Worm (Caenorhabditis elegans) whole organism, L4 larva: Measurements from ENCODE around the gene T03F6.6.

Experiments
- D1046.2 ChIP-seq: fragments of 200-800 bp; sonication (Bioruptor generic); IDR thresholded peaks from 2 replicates; pipeline ENCODE4 v1.3.6; 2022; ENCODE audit warnings: missing genetic modification characterization, missing compliant biosample characterization
- F37D6.2 ChIP-seq: sonication (generic microtip); optimal IDR thresholded peaks from 2 replicates; lab custom pipeline; 2016; ENCODE audit warnings: mild to moderate bottlenecking, missing genetic modification characterization, missing compliant biosample characterization
- ceh-82 ChIP-seq: sonication (generic microtip); optimal IDR thresholded peaks from 2 replicates; lab custom pipeline; 2017; ENCODE audit warnings: missing biosample characterization, missing genetic modification characterization
- daf-16 ChIP-seq, 3 experiments: sonication (generic microtip); optimal IDR thresholded peaks; 2 replicates each; lab custom pipeline; 2016 to 2017; ENCODE audit warnings: missing genetic modification characterization in 3 of 3, missing genetic modification reagents in 3 of 3, mild to moderate bottlenecking in 2 of 3, missing compliant biosample characterization in 2 of 3, missing biosample characterization in 1 of 3, moderate library complexity in 1 of 3
- daf-19 ChIP-seq: fragments of 200-800 bp; sonication (Bioruptor generic); conservative IDR thresholded peaks from 2 replicates; pipeline ENCODE4 v1.3.6; 2022; ENCODE audit warnings: missing genetic modification characterization, missing compliant biosample characterization
- hmg-1.1 ChIP-seq: fragments of 200-800 bp; sonication (Bioruptor generic); IDR thresholded peaks from 2 replicates; pipeline ENCODE4 v1.3.6; 2022; ENCODE audit warnings: missing genetic modification reagents, missing genetic modification characterization, missing compliant biosample characterization
- lin-1 ChIP-seq: fragments of 200-800 bp; sonication (Bioruptor generic); IDR thresholded peaks from 2 replicates; pipeline ENCODE4 v1.3.6; 2022; ENCODE audit warnings: missing genetic modification reagents, missing genetic modification characterization, missing compliant biosample characterization
- lir-3 ChIP-seq: sonication (generic microtip); optimal IDR thresholded peaks from 2 replicates; lab custom pipeline; 2016; ENCODE audit warnings: mild to moderate bottlenecking, missing genetic modification characterization, missing compliant biosample characterization
- nhr-41 ChIP-seq: fragments of 200-800 bp; sonication (Bioruptor generic); IDR thresholded peaks from 2 replicates; pipeline ENCODE4 v1.3.6; 2022; ENCODE audit warnings: missing genetic modification reagents, missing genetic modification characterization, missing compliant biosample characterization
- nhr-48 ChIP-seq: sonication (generic microtip); optimal IDR thresholded peaks from 2 replicates; lab custom pipeline; 2016; ENCODE audit warnings: mild to moderate bottlenecking, missing genetic modification characterization, missing compliant biosample characterization
- pqm-1 ChIP-seq: sonication (generic microtip); optimal IDR thresholded peaks from 2 replicates; lab custom pipeline; 2017; ENCODE audit warnings: missing biosample characterization, missing genetic modification characterization
- spr-1 ChIP-seq: sonication (generic microtip); optimal IDR thresholded peaks from 2 replicates; lab custom pipeline; 2016; ENCODE audit warnings: mild to moderate bottlenecking, missing genetic modification characterization, missing compliant biosample characterization

T03F6.6 gene

DNA sequence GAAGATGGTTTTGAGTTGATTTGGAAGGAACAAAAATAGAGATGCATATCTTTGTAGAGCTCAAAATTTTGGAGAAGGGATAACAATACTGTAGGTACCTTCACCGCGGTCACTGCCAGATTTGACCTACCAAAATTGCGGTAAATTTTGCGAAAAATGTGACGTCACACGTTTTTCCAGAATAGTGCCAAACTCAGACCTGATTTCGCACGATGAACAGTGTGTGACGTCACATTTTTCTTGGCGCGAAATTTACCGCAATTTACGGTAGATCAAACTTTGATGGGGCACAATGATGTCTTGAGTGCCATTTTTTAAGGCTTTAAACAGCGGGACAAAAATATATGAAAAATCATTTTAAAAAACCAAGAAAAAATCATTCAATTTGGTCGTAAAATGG is 51.2 kb downstream of the T03F6.6 start:
- TF ChIP-seq F37D6.2 (tag; lab: Kevin White, UChicago) (no peak), nhr-41 (GFP tag; lab: Robert Waterston, UW) (no peak), lir-3 (no peak), daf-16 (GFP tag; optimal IDR thresholded peaks at IDR 0.05; lab: Kevin White, UChicago) (no peak), daf-16 (tag; optimal IDR thresholded peaks at IDR 0.05; lab: Kevin White, UChicago) (no peak), spr-1 (tag; lab: Kevin White, UChicago) (no peak), D1046.2 (GFP tag; lab: Robert Waterston, UW) (no peak), ceh-82 (no peak), pqm-1 (no peak), hmg-1.1 (no peak), lin-1 (GFP tag; lab: Robert Waterston, UW) (no peak), nhr-48 (tag; lab: Kevin White, UChicago) (no peak), daf-19 (no peak)
